Fruit fly (Drosophila melanogaster): ENCODE data around the gene Col4a1.

Gene Col4a1

dm6 chr2L:5029049-5029808 is at the start of gene Col4a1:
Col4a1 (plus strand) TSS chr2L:5029609.
- TF ChIP-seq Sin3A (optimal IDR thresholded peaks at IDR 0.05): no peak
- TF ChIP-seq insv (optimal IDR thresholded peaks at IDR 0.05): no peak
- no peak for TF ChIP-seq Myc (optimal IDR thresholded peaks at IDR 0.05)
- no peak for TF ChIP-seq h (optimal IDR thresholded peaks at IDR 0.05)
- no peak for TF ChIP-seq psq (optimal IDR thresholded peaks at IDR 0.05)
- TF ChIP-seq ttk (optimal IDR thresholded peaks at IDR 0.05): no peak

- TF ChIP-seq Myc (optimal IDR thresholded peaks at IDR 0.05) (no peak), psq (optimal IDR thresholded peaks at IDR 0.05) (no peak), h (optimal IDR thresholded peaks at IDR 0.05) (no peak), insv (optimal IDR thresholded peaks at IDR 0.05) (no peak)
Observed at dm6 chr2L:4981278-4981966, 48.0 kb upstream of the Col4a1 start, which contains the start of the genes CG8892 and CG34126. CG8892 (minus strand) TSS chr2L:4981592. CG34126 (plus strand) TSS chr2L:4981614.

dm6 chr2L:4982098-4982646 is 47.2 kb upstream of the Col4a1 start:
- no peak for TF ChIP-seq ttk (optimal IDR thresholded peaks at IDR 0.05)

- TF ChIP-seq psq (optimal IDR thresholded peaks at IDR 0.05): no peak
- no peak for TF ChIP-seq ttk (optimal IDR thresholded peaks at IDR 0.05)
- TF ChIP-seq insv (optimal IDR thresholded peaks at IDR 0.05): no peak
- TF ChIP-seq Myc (optimal IDR thresholded peaks at IDR 0.05): no peak
Observed at dm6 chr2L:4995010-4995836, 34.2 kb upstream of the Col4a1 start.

dm6 chr2L:4995837-4996136 is 33.6 kb upstream of the Col4a1 start:
- TF ChIP-seq h (optimal IDR thresholded peaks at IDR 0.05) (no peak), Myc (optimal IDR thresholded peaks at IDR 0.05) (no peak), ttk (optimal IDR thresholded peaks at IDR 0.05) (no peak), Sin3A (optimal IDR thresholded peaks at IDR 0.05) (no peak), insv (optimal IDR thresholded peaks at IDR 0.05) (no peak), psq (optimal IDR thresholded peaks at IDR 0.05) (no peak)

- TF ChIP-seq ttk (optimal IDR thresholded peaks at IDR 0.05) (no peak), psq (optimal IDR thresholded peaks at IDR 0.05) (no peak), h (optimal IDR thresholded peaks at IDR 0.05) (no peak), Sin3A (optimal IDR thresholded peaks at IDR 0.05) (no peak), Myc (optimal IDR thresholded peaks at IDR 0.05) (no peak), insv (optimal IDR thresholded peaks at IDR 0.05) (no peak)
Observed at dm6 chr2L:4996283-4996922, 33.0 kb upstream of the Col4a1 start.

- TF ChIP-seq insv (optimal IDR thresholded peaks at IDR 0.05): no peak
- no peak for TF ChIP-seq Myc (optimal IDR thresholded peaks at IDR 0.05)
- no peak for TF ChIP-seq ttk (optimal IDR thresholded peaks at IDR 0.05)
- TF ChIP-seq Sin3A (optimal IDR thresholded peaks at IDR 0.05): no peak
- no peak for TF ChIP-seq psq (optimal IDR thresholded peaks at IDR 0.05)
- TF ChIP-seq h (optimal IDR thresholded peaks at IDR 0.05): no peak
Observed at dm6 chr2L:4997401-4998259, 31.8 kb upstream of the Col4a1 start.

dm6 chr2L:4998260-4998560 is 31.2 kb upstream of the Col4a1 start:
- TF ChIP-seq h (optimal IDR thresholded peaks at IDR 0.05): no peak
- TF ChIP-seq ttk (optimal IDR thresholded peaks at IDR 0.05): no peak
- TF ChIP-seq Myc (optimal IDR thresholded peaks at IDR 0.05): no peak
- TF ChIP-seq psq (optimal IDR thresholded peaks at IDR 0.05): no peak
- TF ChIP-seq Sin3A (optimal IDR thresholded peaks at IDR 0.05): no peak
- no peak for TF ChIP-seq insv (optimal IDR thresholded peaks at IDR 0.05)

dm6 chr2L:4998571-4999191 is 30.7 kb upstream of the Col4a1 start:
- TF ChIP-seq Sin3A (optimal IDR thresholded peaks at IDR 0.05): no peak
- TF ChIP-seq Myc (optimal IDR thresholded peaks at IDR 0.05): no peak
- no peak for TF ChIP-seq insv (optimal IDR thresholded peaks at IDR 0.05)
- no peak for TF ChIP-seq ttk (optimal IDR thresholded peaks at IDR 0.05)
- no peak for TF ChIP-seq h (optimal IDR thresholded peaks at IDR 0.05)
- TF ChIP-seq psq (optimal IDR thresholded peaks at IDR 0.05): no peak

- no peak for TF ChIP-seq psq (optimal IDR thresholded peaks at IDR 0.05)
- no peak for TF ChIP-seq Myc (optimal IDR thresholded peaks at IDR 0.05)
- no peak for TF ChIP-seq insv (optimal IDR thresholded peaks at IDR 0.05)
- TF ChIP-seq Sin3A (optimal IDR thresholded peaks at IDR 0.05): no peak
- no peak for TF ChIP-seq ttk (optimal IDR thresholded peaks at IDR 0.05)
- no peak for TF ChIP-seq h (optimal IDR thresholded peaks at IDR 0.05)
Observed at dm6 chr2L:4999389-5000032, 29.9 kb upstream of the Col4a1 start.

Measured in Kc167 (cell line).